Fruit fly (Drosophila melanogaster) whole organism, prepupa: ENCODE data around the gene Prosbeta3.

ENCODE experiments used
- Blimp-1 ChIP-seq: fragments of 200-800 bp; sonication (Bioruptor generic); optimal IDR thresholded peaks from 3 replicates; lab custom pipeline; 2017; ENCODE audit warnings: missing biosample characterization, missing genetic modification characterization, mild to moderate bottlenecking, moderate library complexity, missing genetic modification reagents
- CG10631 ChIP-seq: fragments of 200-800 bp; sonication (Bioruptor generic); optimal IDR thresholded peaks from 2 replicates; lab custom pipeline; 2016; ENCODE audit warnings: missing biosample characterization, missing genetic modification characterization
- CG11294 ChIP-seq: fragments of 200-800 bp; sonication (Bioruptor generic); IDR thresholded peaks from 2 replicates; pipeline ENCODE4 v1.3.6; 2022; ENCODE audit warnings: missing biosample characterization, missing genetic modification characterization
- CG11762 ChIP-seq: fragments of 200-800 bp; sonication (Bioruptor generic); optimal IDR thresholded peaks from 3 replicates; lab custom pipeline; 2016; ENCODE audit warnings: missing biosample characterization, missing genetic modification characterization; ENCODE audit not compliant: insufficient read depth
- CG11902 ChIP-seq: fragments of 200-800 bp; sonication (Bioruptor generic); optimal IDR thresholded peaks from 3 replicates; lab custom pipeline; 2016; ENCODE audit warnings: missing biosample characterization, missing genetic modification characterization
- CG15336 ChIP-seq: fragments of 200-800 bp; sonication (Bioruptor generic); IDR thresholded peaks from 2 replicates; pipeline ENCODE4 v1.3.6; 2022; ENCODE audit warnings: missing biosample characterization, missing genetic modification characterization
- CG1621 ChIP-seq: fragments of 200-800 bp; sonication (Bioruptor generic); optimal IDR thresholded peaks from 3 replicates; lab custom pipeline; 2018; ENCODE audit warnings: missing biosample characterization, mild to moderate bottlenecking, missing genetic modification characterization
- CG3032 ChIP-seq: fragments of 200-800 bp; optimal IDR thresholded peaks from 2 replicates; lab custom pipeline; 2019; ENCODE audit warnings: missing biosample characterization, mild to moderate bottlenecking, missing genetic modification characterization, moderate library complexity
- CG31627 ChIP-seq: fragments of 200-800 bp; sonication (Bioruptor generic); optimal IDR thresholded peaks from 3 replicates; lab custom pipeline; 2016; ENCODE audit warnings: missing biosample characterization, missing genetic modification characterization
- CG34406 ChIP-seq: fragments of 200-800 bp; sonication (Bioruptor generic); optimal IDR thresholded peaks from 3 replicates; lab custom pipeline; 2016; ENCODE audit warnings: missing biosample characterization, missing genetic modification characterization
- CG4318 ChIP-seq: fragments of 200-800 bp; sonication (Bioruptor generic); optimal IDR thresholded peaks from 3 replicates; lab custom pipeline; 2017; ENCODE audit warnings: missing biosample characterization, mild to moderate bottlenecking, missing genetic modification characterization
- CG6276 ChIP-seq: fragments of 200-800 bp; sonication (Bioruptor generic); optimal IDR thresholded peaks from 2 replicates; lab custom pipeline; 2017; ENCODE audit warnings: missing biosample characterization, mild to moderate bottlenecking, missing genetic modification characterization
- CG6792 ChIP-seq: fragments of 200-800 bp; sonication (Bioruptor generic); optimal IDR thresholded peaks from 3 replicates; lab custom pipeline; 2016; ENCODE audit warnings: missing biosample characterization, missing genetic modification characterization
- CG6808 ChIP-seq: fragments of 200-800 bp; sonication (Bioruptor generic); optimal IDR thresholded peaks from 3 replicates; lab custom pipeline; 2017; ENCODE audit warnings: missing biosample characterization, missing genetic modification characterization, mild to moderate bottlenecking, moderate library complexity, missing genetic modification reagents
- CG6854 ChIP-seq: fragments of 200-800 bp; sonication (Bioruptor generic); optimal IDR thresholded peaks from 2 replicates; lab custom pipeline; 2017; ENCODE audit warnings: missing biosample characterization, mild to moderate bottlenecking, missing genetic modification characterization
- CG7368 ChIP-seq: fragments of 200-800 bp; sonication (Bioruptor generic); optimal IDR thresholded peaks from 3 replicates; lab custom pipeline; 2016; ENCODE audit warnings: missing biosample characterization, missing genetic modification characterization
- CG8319 ChIP-seq: fragments of 200-800 bp; sonication (Bioruptor generic); optimal IDR thresholded peaks from 3 replicates; lab custom pipeline; 2016; ENCODE audit warnings: missing biosample characterization, missing genetic modification characterization
- CG8632 ChIP-seq: fragments of 200-800 bp; sonication (Bioruptor generic); optimal IDR thresholded peaks from 3 replicates; lab custom pipeline; 2016; ENCODE audit warnings: missing biosample characterization, missing genetic modification characterization
- CG9139 ChIP-seq: fragments of 200-800 bp; sonication (Bioruptor generic); optimal IDR thresholded peaks from 3 replicates; lab custom pipeline; 2017; ENCODE audit warnings: missing biosample characterization, mild to moderate bottlenecking, missing genetic modification characterization
- Eip75B ChIP-seq: fragments of 200-800 bp; sonication (Bioruptor generic); optimal IDR thresholded peaks from 3 replicates; lab custom pipeline; 2016; ENCODE audit warnings: missing biosample characterization, missing genetic modification characterization
- Eip78C ChIP-seq: fragments of 200-800 bp; sonication (Bioruptor generic); peaks from one replicate; lab custom pipeline; 2016; ENCODE audit warnings: missing biosample characterization, missing genetic modification characterization
- Eip93F ChIP-seq: fragments of 200-800 bp; sonication (Bioruptor generic); optimal IDR thresholded peaks from 2 replicates; lab custom pipeline; 2016; ENCODE audit warnings: missing biosample characterization, mild to moderate bottlenecking, missing genetic modification characterization
- Ets21C ChIP-seq: fragments of 200-800 bp; sonication (Bioruptor generic); optimal IDR thresholded peaks from 3 replicates; lab custom pipeline; 2016; ENCODE audit warnings: missing biosample characterization, missing genetic modification characterization
- Gug ChIP-seq: fragments of 200-800 bp; sonication (Bioruptor generic); IDR thresholded peaks from 2 replicates; pipeline ENCODE4 v1.3.6; 2022; ENCODE audit warnings: missing biosample characterization, missing genetic modification characterization
- Hr38 ChIP-seq: sonication (Bioruptor generic); optimal IDR thresholded peaks from 2 replicates; lab custom pipeline; 2016; ENCODE audit warnings: missing biosample characterization, missing genetic modification characterization
- Hr39 ChIP-seq: fragments of 200-800 bp; sonication (Bioruptor generic); optimal IDR thresholded peaks from 2 replicates; lab custom pipeline; 2016; ENCODE audit warnings: missing biosample characterization, missing genetic modification characterization
- Hr4 ChIP-seq: fragments of 200-800 bp; sonication (Bioruptor generic); optimal IDR thresholded peaks from 3 replicates; lab custom pipeline; 2016; ENCODE audit warnings: missing biosample characterization, missing genetic modification characterization
- Lpt ChIP-seq: fragments of 200-800 bp; sonication (Bioruptor generic); optimal IDR thresholded peaks from 3 replicates; lab custom pipeline; 2016; ENCODE audit warnings: missing biosample characterization, missing genetic modification characterization
- OdsH ChIP-seq: fragments of 200-800 bp; sonication (Bioruptor generic); optimal IDR thresholded peaks from 3 replicates; lab custom pipeline; 2016; ENCODE audit warnings: missing biosample characterization, missing genetic modification characterization
- Smox ChIP-seq: fragments of 200-800 bp; sonication (Bioruptor generic); optimal IDR thresholded peaks from 3 replicates; lab custom pipeline; 2016; ENCODE audit warnings: missing biosample characterization, missing genetic modification characterization
- Sox102F ChIP-seq: fragments of 200-800 bp; sonication (Bioruptor generic); optimal IDR thresholded peaks from 2 replicates; lab custom pipeline; 2016; ENCODE audit warnings: missing biosample characterization, mild to moderate bottlenecking, missing genetic modification characterization
- Sox15 ChIP-seq: fragments of 200-800 bp; sonication (Bioruptor generic); optimal IDR thresholded peaks from 3 replicates; lab custom pipeline; 2016; ENCODE audit warnings: missing biosample characterization, missing genetic modification characterization
- achi ChIP-seq: fragments of 200-800 bp; sonication (Bioruptor generic); optimal IDR thresholded peaks from 3 replicates; lab custom pipeline; 2016; ENCODE audit warnings: missing biosample characterization, missing genetic modification characterization
- acj6 ChIP-seq: fragments of 200-800 bp; sonication (Bioruptor generic); optimal IDR thresholded peaks from 3 replicates; lab custom pipeline; 2016; ENCODE audit warnings: missing biosample characterization, missing genetic modification characterization
- cyc ChIP-seq: fragments of 200-800 bp; sonication (Bioruptor generic); optimal IDR thresholded peaks from 3 replicates; lab custom pipeline; 2016; ENCODE audit warnings: missing biosample characterization, missing genetic modification characterization
- dac ChIP-seq: fragments of 200-800 bp; sonication (Bioruptor generic); optimal IDR thresholded peaks from 2 replicates; lab custom pipeline; 2017; ENCODE audit warnings: missing biosample characterization, mild to moderate bottlenecking, missing genetic modification characterization
- dsx ChIP-seq: fragments of 200-800 bp; optimal IDR thresholded peaks from 3 replicates; lab custom pipeline; 2019; ENCODE audit warnings: missing biosample characterization, mild to moderate bottlenecking, missing genetic modification characterization, moderate library complexity; ENCODE audit not compliant: poor library complexity, severe bottlenecking
- eg ChIP-seq: fragments of 200-800 bp; sonication (Bioruptor generic); IDR thresholded peaks from 3 replicates; pipeline ENCODE4 v1.3.6; 2022; ENCODE audit warnings: missing biosample characterization, missing genetic modification characterization
- esn ChIP-seq: fragments of 200-800 bp; sonication (Bioruptor generic); optimal IDR thresholded peaks from 2 replicates; lab custom pipeline; 2016; ENCODE audit warnings: missing biosample characterization, mild to moderate bottlenecking, missing genetic modification characterization, moderate library complexity
- fd59A ChIP-seq: fragments of 200-800 bp; sonication (Bioruptor generic); optimal IDR thresholded peaks from 2 replicates; lab custom pipeline; 2017; ENCODE audit warnings: missing biosample characterization, mild to moderate bottlenecking, missing genetic modification characterization, missing genetic modification reagents
- fkh ChIP-seq: fragments of 200-800 bp; sonication (Bioruptor generic); optimal IDR thresholded peaks from 3 replicates; lab custom pipeline; 2017; ENCODE audit warnings: missing biosample characterization, mild to moderate bottlenecking, missing genetic modification characterization, moderate library complexity
- lz ChIP-seq: fragments of 200-800 bp; sonication (Bioruptor generic); optimal IDR thresholded peaks from 3 replicates; lab custom pipeline; 2016; ENCODE audit warnings: missing biosample characterization, missing genetic modification characterization
- net ChIP-seq: fragments of 200-800 bp; sonication (Bioruptor generic); optimal IDR thresholded peaks from 3 replicates; lab custom pipeline; 2016; ENCODE audit warnings: missing biosample characterization, missing genetic modification characterization
- pdm3 ChIP-seq: fragments of 200-800 bp; sonication (Bioruptor generic); optimal IDR thresholded peaks from 3 replicates; lab custom pipeline; 2016; ENCODE audit warnings: missing biosample characterization, missing genetic modification characterization
- salr ChIP-seq, 2 experiments: fragments of 200-800 bp; sonication (Bioruptor generic); optimal IDR thresholded peaks; 3 replicates each; lab custom pipeline; 2016 to 2018; ENCODE audit warnings: missing biosample characterization in 2 of 2, missing genetic modification characterization in 2 of 2, mild to moderate bottlenecking in 1 of 2
- spab ChIP-seq: fragments of 200-800 bp; sonication (Bioruptor generic); optimal IDR thresholded peaks from 2 replicates; lab custom pipeline; 2017; ENCODE audit warnings: missing biosample characterization, mild to moderate bottlenecking, missing genetic modification characterization, missing genetic modification reagents
- svp ChIP-seq: fragments of 200-800 bp; sonication (Bioruptor generic); peaks from one replicate; lab custom pipeline; 2016; ENCODE audit warnings: missing biosample characterization, missing genetic modification characterization
- topi ChIP-seq: fragments of 200-800 bp; sonication (Bioruptor generic); optimal IDR thresholded peaks from 3 replicates; lab custom pipeline; 2016; ENCODE audit warnings: missing biosample characterization, missing genetic modification characterization
- vri ChIP-seq: fragments of 200-800 bp; sonication (Bioruptor generic); optimal IDR thresholded peaks from 3 replicates; lab custom pipeline; 2016; ENCODE audit warnings: missing biosample characterization, mild to moderate bottlenecking, missing genetic modification characterization

Prosbeta3 gene

DNA sequence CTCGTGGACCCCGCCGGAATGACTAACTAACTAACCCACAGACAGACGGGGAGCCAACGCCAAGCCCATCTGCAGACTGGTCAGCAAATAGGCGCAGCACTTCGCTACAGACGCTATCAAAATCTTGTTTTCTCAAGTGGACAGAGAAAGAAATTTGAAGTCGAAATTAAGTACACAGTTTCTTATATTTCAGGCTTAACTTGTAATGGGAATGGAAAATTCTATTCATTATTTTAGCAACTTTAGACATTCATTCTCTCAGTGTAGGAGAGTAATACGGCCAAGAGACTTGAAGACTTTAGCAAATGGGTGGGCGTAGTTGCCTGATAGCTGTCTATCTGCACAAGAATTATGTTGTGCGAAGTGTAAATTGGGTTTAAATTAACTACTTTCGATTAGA lies 47.7 kb downstream of the Prosbeta3 start (continued):
- TF ChIP-seq Eip75B (GFP tag; lab: Kevin White, UChicago) (peak; percentile 53), Gug (peak; percentile 43; the same call in 1 of the 2 replicates), achi (peak; percentile 42), CG7368 (GFP tag; lab: Kevin White, UChicago) (no peak), Blimp-1 (no peak), spab (GFP tag; lab: Kevin White, UChicago) (peak; percentile 37), CG15336 (peak; percentile 66), CG6808 (GFP tag; lab: Kevin White, UChicago) (peak; percentile 64), OdsH (GFP tag; lab: Kevin White, UChicago) (peak; percentile 56), fkh (GFP tag; lab: Kevin White, UChicago) (no peak), Eip78C (GFP tag; lab: Kevin White, UChicago) (peak; percentile 75), CG1621 (peak; percentile 52), CG6276 (GFP tag; lab: Kevin White, UChicago) (peak; percentile 10), CG10631 (GFP tag; lab: Kevin White, UChicago) (peak; percentile 75)

DNA sequence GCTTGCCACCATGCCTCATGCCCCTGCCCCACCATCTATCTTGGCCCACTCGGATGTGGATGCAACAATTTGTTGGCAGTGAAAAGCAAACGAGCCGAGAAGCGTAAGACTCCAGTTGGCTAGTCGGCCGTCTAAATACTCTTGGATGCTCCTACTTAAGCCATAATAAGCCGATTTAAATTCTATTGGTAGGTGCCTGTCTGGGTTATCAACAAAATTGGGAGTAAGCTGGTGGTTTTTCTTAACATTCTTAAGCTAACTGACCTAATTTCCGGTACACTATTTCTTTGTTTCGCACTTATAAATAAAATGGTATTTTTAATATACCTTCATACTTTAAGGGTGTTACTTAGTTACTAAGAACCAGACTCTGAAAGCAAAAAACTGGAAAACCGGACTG lies 48.3 kb downstream of the Prosbeta3 start:
- TF ChIP-seq Eip75B (GFP tag; lab: Kevin White, UChicago) (peak; percentile 48), Eip78C (GFP tag; lab: Kevin White, UChicago) (peak; percentile 75), CG9139 (GFP tag; lab: Kevin White, UChicago) (no peak), acj6 (GFP tag; lab: Kevin White, UChicago) (peak; percentile 4), CG11902 (no peak), CG11762 (GFP tag; lab: Kevin White, UChicago) (no peak), CG7368 (GFP tag; lab: Kevin White, UChicago) (no peak), svp (GFP tag; lab: Kevin White, UChicago) (peak; percentile 83), Lpt (GFP tag; lab: Kevin White, UChicago) (no peak), CG8632 (GFP tag; lab: Kevin White, UChicago) (no peak), Ets21C (GFP tag; lab: Kevin White, UChicago) (no peak), CG11294 (GFP tag; lab: Robert Waterston, UW) (no peak), CG4318 (GFP tag; lab: Kevin White, UChicago) (no peak), Hr4 (no peak), eg (GFP tag; lab: Robert Waterston, UW) (no peak; the same call in 2 of the 3 replicates), fd59A (GFP tag; lab: Kevin White, UChicago) (no peak), CG31627 (GFP tag; lab: Kevin White, UChicago) (peak; percentile 32), net (no peak), Blimp-1 (no peak), CG34406 (GFP tag; lab: Kevin White, UChicago) (no peak), CG6792 (GFP tag; lab: Kevin White, UChicago) (no peak), CG6276 (GFP tag; lab: Kevin White, UChicago) (no peak), dac (GFP tag; lab: Kevin White, UChicago) (no peak), CG3032 (tag; lab: Kevin White, UChicago) (peak; percentile 38), Eip93F (GFP tag; lab: Kevin White, UChicago) (no peak), salr (GFP tag; optimal IDR thresholded peaks at IDR 0.05; lab: Kevin White, UChicago) (no peak), CG8319 (GFP tag; lab: Kevin White, UChicago) (no peak), OdsH (GFP tag; lab: Kevin White, UChicago) (no peak), CG1621 (no peak), pdm3 (GFP tag; lab: Kevin White, UChicago) (peak; percentile 30), cyc (GFP tag; lab: Kevin White, UChicago) (peak; percentile 38), esn (GFP tag; lab: Kevin White, UChicago) (peak; percentile 28), Hr39 (peak; percentile 14), vri (peak; percentile 3), achi (no peak), spab (GFP tag; lab: Kevin White, UChicago) (no peak), topi (peak; percentile 19), dsx (GFP tag; lab: Kevin White, UChicago) (peak; percentile 75), CG6854 (GFP tag; lab: Kevin White, UChicago) (no peak), Hr38 (GFP tag; lab: Kevin White, UChicago) (no peak), lz (peak; percentile 37), CG10631 (GFP tag; lab: Kevin White, UChicago) (no peak), Sox102F (peak; percentile 37), CG15336 (0 out of 2 replicates have a peak, but pooled peaks have one; percentile 6), Sox15 (GFP tag; lab: Kevin White, UChicago) (no peak), Smox (peak; percentile 13)
